Fruit fly (Drosophila melanogaster) whole organism, embryonic: ENCODE data around the gene CG11456.

Experiments
- Bteb2 ChIP-seq: fragments of 200-800 bp; sonication (Bioruptor generic); optimal IDR thresholded peaks from 2 replicates; lab custom pipeline; 2016; ENCODE audit warnings: missing biosample characterization, missing genetic modification characterization
- CG10543 ChIP-seq: fragments of 200-800 bp; sonication (Bioruptor generic); optimal IDR thresholded peaks from 3 replicates; lab custom pipeline; 2017; ENCODE audit warnings: missing biosample characterization, mild to moderate bottlenecking, missing genetic modification characterization, moderate library complexity
- CG12104 ChIP-seq: fragments of 200-800 bp; sonication (Bioruptor generic); optimal IDR thresholded peaks from 3 replicates; lab custom pipeline; 2016; ENCODE audit warnings: missing biosample characterization, missing genetic modification characterization
- CG14050 ChIP-seq: fragments of 200-800 bp; sonication (Bioruptor generic); IDR thresholded peaks from 3 replicates; pipeline ENCODE4 v1.3.6; 2022; ENCODE audit warnings: missing biosample characterization, missing genetic modification characterization
- CG15269 ChIP-seq: fragments of 200-800 bp; sonication (Bioruptor generic); optimal IDR thresholded peaks from 2 replicates; lab custom pipeline; 2018; ENCODE audit warnings: missing biosample characterization, mild to moderate bottlenecking, missing genetic modification characterization, moderate library complexity
- CG1792 ChIP-seq: fragments of 200-800 bp; sonication (Bioruptor generic); optimal IDR thresholded peaks from 2 replicates; lab custom pipeline; 2016; ENCODE audit warnings: missing biosample characterization, missing genetic modification characterization
- CG2120 ChIP-seq: fragments of 200-800 bp; sonication (Bioruptor generic); optimal IDR thresholded peaks from 3 replicates; lab custom pipeline; 2016; ENCODE audit warnings: missing biosample characterization, missing genetic modification characterization
- CG3995 ChIP-seq: fragments of 200-800 bp; sonication (Bioruptor generic); optimal IDR thresholded peaks from 3 replicates; lab custom pipeline; 2016; ENCODE audit warnings: missing biosample characterization, missing genetic modification characterization
- CG6683 ChIP-seq: fragments of 200-800 bp; sonication (Bioruptor generic); optimal IDR thresholded peaks from 2 replicates; lab custom pipeline; 2017; ENCODE audit warnings: missing biosample characterization, mild to moderate bottlenecking, missing genetic modification characterization, missing genetic modification reagents
- CG6854 ChIP-seq: fragments of 200-800 bp; sonication (Bioruptor generic); optimal IDR thresholded peaks from 3 replicates; lab custom pipeline; 2017; ENCODE audit warnings: missing biosample characterization, mild to moderate bottlenecking, missing genetic modification characterization
- CG7786 ChIP-seq: fragments of 200-800 bp; sonication (Bioruptor generic); optimal IDR thresholded peaks from 2 replicates; lab custom pipeline; 2016; ENCODE audit warnings: missing biosample characterization, missing genetic modification characterization
- CG8089 ChIP-seq: fragments of 200-800 bp; sonication (Bioruptor generic); optimal IDR thresholded peaks from 3 replicates; lab custom pipeline; 2016; ENCODE audit warnings: missing biosample characterization, missing genetic modification characterization
- D19A ChIP-seq: fragments of 200-800 bp; optimal IDR thresholded peaks from 3 replicates; lab custom pipeline; 2019; ENCODE audit warnings: missing biosample characterization, mild to moderate bottlenecking, missing genetic modification characterization, moderate library complexity
- D19B ChIP-seq: fragments of 200-800 bp; sonication (Bioruptor generic); optimal IDR thresholded peaks from 2 replicates; lab custom pipeline; 2017; ENCODE audit warnings: missing biosample characterization, mild to moderate bottlenecking, missing genetic modification characterization
- Doc3 ChIP-seq: fragments of 200-800 bp; sonication (Bioruptor generic); IDR thresholded peaks from 3 replicates; pipeline ENCODE4 v1.3.6; 2022; ENCODE audit warnings: missing biosample characterization, missing genetic modification characterization; ENCODE audit not compliant: partially characterized antibody
- ERR ChIP-seq: fragments of 200-800 bp; sonication (Bioruptor generic); optimal IDR thresholded peaks from 2 replicates; lab custom pipeline; 2016; ENCODE audit warnings: missing biosample characterization, missing genetic modification characterization
- Fer3 ChIP-seq: fragments of 200-800 bp; sonication (Bioruptor generic); optimal IDR thresholded peaks from 2 replicates; lab custom pipeline; 2018; ENCODE audit warnings: missing biosample characterization, mild to moderate bottlenecking, missing genetic modification characterization, moderate library complexity
- H15 ChIP-seq: fragments of 200-800 bp; sonication (Bioruptor generic); IDR thresholded peaks from 3 replicates; pipeline ENCODE4 v1.3.6; 2022; ENCODE audit warnings: missing biosample characterization, missing genetic modification characterization
- H2.0 ChIP-seq: fragments of 200-800 bp; sonication (Bioruptor generic); IDR thresholded peaks from 2 replicates; pipeline ENCODE4 v1.3.6; 2022; ENCODE audit warnings: missing biosample characterization, missing genetic modification characterization
- Hr78 ChIP-seq, 2 experiments: fragments of 200-800 bp in 1 of 2; fragments of >200 bp in 1 of 2; sonication (Bioruptor generic) in 1 of 2; optimal IDR thresholded peaks; 2 replicates each; lab custom pipeline; 2017 to 2019; ENCODE audit warnings: missing biosample characterization in 2 of 2, missing genetic modification characterization in 2 of 2, mild to moderate bottlenecking in 1 of 2, moderate library complexity in 1 of 2
- Hsf ChIP-seq: fragments of 200-800 bp; sonication (Bioruptor generic); optimal IDR thresholded peaks from 3 replicates; lab custom pipeline; 2016; ENCODE audit warnings: missing biosample characterization, missing genetic modification characterization
- NFAT ChIP-seq: fragments of 200-800 bp; sonication (Bioruptor generic); IDR thresholded peaks from 2 replicates; pipeline ENCODE4 v1.3.6; 2022; ENCODE audit warnings: missing biosample characterization, missing genetic modification characterization
- NfI ChIP-seq: fragments of 200-800 bp; sonication (Bioruptor generic); optimal IDR thresholded peaks from 3 replicates; lab custom pipeline; 2018; ENCODE audit warnings: missing biosample characterization, mild to moderate bottlenecking, missing genetic modification characterization, moderate library complexity
- Rfx ChIP-seq: fragments of 200-800 bp; sonication (Bioruptor generic); IDR thresholded peaks from 2 replicates; pipeline ENCODE4 v1.3.6; 2022; ENCODE audit warnings: missing biosample characterization, missing genetic modification characterization
- Scr ChIP-seq: fragments of 200-800 bp; sonication (Bioruptor generic); IDR thresholded peaks from 2 replicates; pipeline ENCODE4 v1.3.6; 2022; ENCODE audit warnings: missing biosample characterization, missing genetic modification characterization; ENCODE audit not compliant: partially characterized antibody
- Taf1 ChIP-seq: fragments of 200-800 bp; sonication (Bioruptor generic); IDR thresholded peaks from 2 replicates; pipeline ENCODE4 v1.3.6; 2022; ENCODE audit warnings: missing biosample characterization, missing genetic modification characterization
- Usf ChIP-seq: fragments of 200-800 bp; sonication (Bioruptor generic); optimal IDR thresholded peaks from 2 replicates; lab custom pipeline; 2017; ENCODE audit warnings: missing genotype, missing biosample characterization, missing genetic modification characterization
- Vsx1 ChIP-seq: fragments of 200-800 bp; sonication (Bioruptor generic); optimal IDR thresholded peaks from 2 replicates; lab custom pipeline; 2017; ENCODE audit warnings: missing biosample characterization, mild to moderate bottlenecking, missing genetic modification characterization, missing genetic modification reagents
- al ChIP-seq: fragments of 200-800 bp; sonication (Bioruptor generic); IDR thresholded peaks from 2 replicates; pipeline ENCODE4 v1.3.6; 2022; ENCODE audit warnings: missing biosample characterization, missing genetic modification characterization
- ara ChIP-seq: fragments of 200-800 bp; sonication (Bioruptor generic); IDR thresholded peaks from 2 replicates; pipeline ENCODE4 v1.3.6; 2022; ENCODE audit warnings: missing biosample characterization, missing genetic modification characterization
- ash1 ChIP-seq: fragments of 200-800 bp; sonication (Bioruptor generic); optimal IDR thresholded peaks from 2 replicates; lab custom pipeline; 2018; ENCODE audit warnings: missing biosample characterization, mild to moderate bottlenecking, missing genetic modification characterization
- bab2 ChIP-seq: fragments of 200-800 bp; sonication (Bioruptor generic); optimal IDR thresholded peaks from 2 replicates; lab custom pipeline; 2016; ENCODE audit warnings: missing biosample characterization, missing genetic modification characterization
- cas ChIP-seq: fragments of 200-800 bp; sonication (Bioruptor generic); IDR thresholded peaks from 2 replicates; pipeline ENCODE4 v1.3.6; 2022; ENCODE audit warnings: missing biosample characterization, missing genetic modification characterization
- dati ChIP-seq: fragments of 200-800 bp; sonication (Bioruptor generic); IDR thresholded peaks from 2 replicates; pipeline ENCODE4 v1.3.6; 2022; ENCODE audit warnings: missing biosample characterization, missing genetic modification characterization
- dpn ChIP-seq, 2 experiments: fragments of 200-800 bp; sonication (Bioruptor generic); optimal IDR thresholded peaks; 3 replicates each; lab custom pipeline; 2016; ENCODE audit warnings: missing biosample characterization in 2 of 2, missing genetic modification characterization in 2 of 2
- fd64A ChIP-seq: fragments of 200-800 bp; sonication (Bioruptor generic); optimal IDR thresholded peaks from 3 replicates; lab custom pipeline; 2018; ENCODE audit warnings: missing biosample characterization, mild to moderate bottlenecking, missing genetic modification characterization
- fd96Cb ChIP-seq: fragments of 200-800 bp; sonication (Bioruptor generic); optimal IDR thresholded peaks from 2 replicates; lab custom pipeline; 2018; ENCODE audit warnings: missing biosample characterization, mild to moderate bottlenecking, missing genetic modification characterization, moderate library complexity
- ftz-f1 ChIP-seq: fragments of 200-800 bp; sonication (Bioruptor generic); optimal IDR thresholded peaks from 2 replicates; lab custom pipeline; 2016; ENCODE audit warnings: missing biosample characterization, missing genetic modification characterization
- gro ChIP-seq: fragments of 200-800 bp; sonication (Bioruptor generic); optimal IDR thresholded peaks from 2 replicates; lab custom pipeline; 2016; ENCODE audit warnings: missing biosample characterization, missing genetic modification characterization
- jing ChIP-seq: fragments of 200-800 bp; sonication (Bioruptor generic); optimal IDR thresholded peaks from 2 replicates; lab custom pipeline; 2018; ENCODE audit warnings: missing biosample characterization, mild to moderate bottlenecking, missing genetic modification characterization
- kah ChIP-seq: fragments of 200-800 bp; sonication (Bioruptor generic); optimal IDR thresholded peaks from 2 replicates; lab custom pipeline; 2018; ENCODE audit warnings: missing biosample characterization, mild to moderate bottlenecking, missing genetic modification characterization
- nau ChIP-seq: fragments of 200-800 bp; sonication (Bioruptor generic); optimal IDR thresholded peaks from 3 replicates; lab custom pipeline; 2017; ENCODE audit warnings: missing biosample characterization, mild to moderate bottlenecking, missing genetic modification characterization, missing genetic modification reagents
- nom ChIP-seq: fragments of 200-800 bp; sonication (Bioruptor generic); optimal IDR thresholded peaks from 2 replicates; lab custom pipeline; 2017; ENCODE audit warnings: missing biosample characterization, missing genetic modification characterization, mild to moderate bottlenecking, moderate library complexity, missing genetic modification reagents
- otp ChIP-seq: fragments of 200-800 bp; sonication (Bioruptor generic); IDR thresholded peaks from 3 replicates; pipeline ENCODE4, ENCODE4 v1.3.6; 2022; ENCODE audit warnings: missing biosample characterization, missing genetic modification characterization
- salm ChIP-seq: fragments of 200-800 bp; sonication (Bioruptor generic); optimal IDR thresholded peaks from 2 replicates; lab custom pipeline; 2018; ENCODE audit warnings: missing biosample characterization, mild to moderate bottlenecking, missing genetic modification characterization
- schlank ChIP-seq: fragments of 200-800 bp; sonication (Bioruptor generic); optimal IDR thresholded peaks from 2 replicates; lab custom pipeline; 2018; ENCODE audit warnings: missing biosample characterization, mild to moderate bottlenecking, missing genetic modification characterization
- slbo ChIP-seq: fragments of 200-800 bp; sonication (Bioruptor generic); IDR thresholded peaks from 2 replicates; pipeline ENCODE4 v1.3.6; 2022; ENCODE audit warnings: missing biosample characterization, missing genetic modification characterization
- unc-4 ChIP-seq: fragments of 200-800 bp; sonication (Bioruptor generic); IDR thresholded peaks from 2 replicates; pipeline ENCODE4 v1.3.6; 2022; ENCODE audit warnings: missing biosample characterization, missing genetic modification characterization; ENCODE audit not compliant: partially characterized antibody
- wdn ChIP-seq: fragments of 200-800 bp; sonication (Bioruptor generic); IDR thresholded peaks from 2 replicates; pipeline ENCODE4 v1.3.6; 2022; ENCODE audit warnings: missing biosample characterization, missing genetic modification characterization

The CG11456 gene

dm6 chr3L:20826950-20827910 is 14.6 kb upstream of the CG11456 start (continued):
- TF ChIP-seq ERR (GFP tag; lab: Kevin White, UChicago) (no peak), dati (no peak), Vsx1 (GFP tag; lab: Kevin White, UChicago) (no peak), CG6683 (no peak), NFAT (GFP tag; lab: Robert Waterston, UW) (no peak; the same call in 1 of the 2 replicates), CG2120 (GFP tag; lab: Kevin White, UChicago) (peak; percentile 65), CG1792 (GFP tag; lab: Kevin White, UChicago) (no peak), D19A (tag; lab: Kevin White, UChicago) (no peak), gro (no peak), H2.0 (no peak), Taf1 (GFP tag; lab: Robert Waterston, UW) (0 out of 2 replicates have a peak, but pooled peaks have one; percentile 12), Fer3 (tag; lab: Kevin White, UChicago) (peak; percentile 20), ara (no peak), Bteb2 (no peak), NfI (GFP tag; lab: Kevin White, UChicago) (no peak), ash1 (GFP tag; lab: Kevin White, UChicago) (no peak), ftz-f1 (GFP tag; lab: Kevin White, UChicago) (no peak), Usf (GFP tag; lab: Kevin White, UChicago) (no peak), al (GFP tag; lab: Robert Waterston, UW) (no peak; the same call in 1 of the 2 replicates), wdn (0 out of 2 replicates have a peak, but pooled peaks have one; percentile 30), Doc3 (GFP tag; lab: Robert Waterston, UW) (no peak), Scr (GFP tag; lab: Robert Waterston, UW) (no peak), unc-4 (GFP tag; lab: Robert Waterston, UW) (no peak), CG6854 (GFP tag; lab: Kevin White, UChicago) (no peak), D19B (peak; percentile 24), bab2 (GFP tag; lab: Kevin White, UChicago) (no peak), CG14050 (GFP tag; lab: Robert Waterston, UW) (no peak), Rfx (GFP tag; lab: Robert Waterston, UW) (peak; percentile 59; the same call in 1 of the 2 replicates), CG3995 (GFP tag; lab: Kevin White, UChicago) (no peak), nau (no peak), slbo (GFP tag; lab: Robert Waterston, UW) (peak; percentile 76), CG7786 (GFP tag; lab: Kevin White, UChicago) (no peak), schlank (no peak), kah (GFP tag; lab: Kevin White, UChicago) (no peak), fd64A (GFP tag; lab: Kevin White, UChicago) (no peak), Hsf (peak; percentile 15), CG12104 (GFP tag; lab: Kevin White, UChicago) (peak; percentile 10), nom (GFP tag; lab: Kevin White, UChicago) (no peak), CG8089 (no peak), cas (GFP tag; lab: Robert Waterston, UW) (no peak), Hr78 (GFP tag; optimal IDR thresholded peaks at IDR 0.05; lab: Kevin White, UChicago) (no peak), jing (no peak), dpn (GFP tag; optimal IDR thresholded peaks at IDR 0.05; lab: Kevin White, UChicago) (peak in 1 of 2 experiments; percentile 15), CG15269 (tag; lab: Kevin White, UChicago) (no peak), otp (GFP tag; lab: Robert Waterston, UW) (no peak), H15 (GFP tag; lab: Robert Waterston, UW) (no peak), fd96Cb (no peak), CG10543 (no peak), salm (tag; lab: Kevin White, UChicago) (no peak)
